Worm (Caenorhabditis elegans) whole organism, L4/young adult: ENCODE measurements around the gene bath-39.

Experiments
- W03F9.2 ChIP-seq: fragments of 150-350 bp; optimal IDR thresholded peaks from 2 replicates; lab custom pipeline; 2014; ENCODE audit warnings: missing biosample characterization, missing genetic modification characterization
- him-1 ChIP-seq: sonication (generic microtip); optimal IDR thresholded peaks from 2 replicates; lab custom pipeline; 2016; ENCODE audit warnings: missing genotype, missing genetic modification reagents, missing genetic modification characterization, missing compliant biosample characterization

DNA sequence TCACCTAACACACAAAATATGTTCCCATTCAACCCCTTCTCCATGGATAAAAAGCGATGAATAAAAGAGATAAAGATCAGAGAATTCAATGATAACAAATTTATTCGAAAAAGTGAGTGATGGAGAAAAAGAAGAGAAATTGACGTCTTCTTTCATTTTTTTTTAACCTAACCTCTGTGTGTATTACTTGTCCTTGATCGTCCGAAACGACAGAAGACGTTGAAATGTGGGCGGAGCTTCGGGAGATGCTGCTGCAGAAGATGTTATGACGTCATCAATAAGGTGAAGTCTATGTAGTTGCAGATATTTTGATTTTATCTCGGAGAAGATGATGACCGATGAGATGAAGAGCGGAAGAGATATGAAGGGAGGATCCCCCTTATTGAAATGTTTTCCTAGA, 30.6 kb downstream of the bath-39 start, which contains the start of gene T10G3.3:
- TF ChIP-seq him-1 (tag; lab: Kevin White, UChicago) (no peak), W03F9.2 (no peak)
